Worm (Caenorhabditis elegans) whole organism, early embryonic: ENCODE data around the gene F16F9.4.

Experiments
- B0310.2 ChIP-seq: sonication (generic microtip); optimal IDR thresholded peaks from 2 replicates; lab custom pipeline; 2016; ENCODE audit warnings: mild to moderate bottlenecking, missing genetic modification characterization, missing compliant biosample characterization
- aly-1 ChIP-seq: sonication (generic microtip); optimal IDR thresholded peaks from 2 replicates; lab custom pipeline; 2016; ENCODE audit warnings: missing genetic modification characterization, missing compliant biosample characterization
- ama-1 ChIP-seq: fragments of 150-350 bp; optimal IDR thresholded peaks from 2 replicates; lab custom pipeline; 2014
- flt-1 ChIP-seq: fragments of 200-800 bp; sonication (Bioruptor generic); IDR thresholded peaks from 2 replicates; pipeline ENCODE4 v1.3.6; 2022; ENCODE audit warnings: missing genetic modification characterization, missing compliant biosample characterization
- hmg-4 ChIP-seq: fragments of 200-800 bp; sonication (Bioruptor generic); optimal IDR thresholded peaks from 2 replicates; lab custom pipeline; 2018; ENCODE audit warnings: mild to moderate bottlenecking, missing genetic modification characterization, missing compliant biosample characterization
- hnd-1 ChIP-seq: sonication (generic microtip); optimal IDR thresholded peaks from 2 replicates; lab custom pipeline; 2016; ENCODE audit warnings: missing genetic modification characterization, missing compliant biosample characterization

ce11 chrX:8475759-8476228 is 12.6 kb upstream of the F16F9.4 start, which contains the start of gene nhr-14:
- TF ChIP-seq hnd-1 (tag; lab: Kevin White, UChicago) (no peak), flt-1 (GFP tag; lab: Robert Waterston, UW) (no peak), B0310.2 (tag; lab: Kevin White, UChicago) (no peak), ama-1 (no peak), hmg-4 (GFP tag; lab: Kevin White, UChicago) (no peak), aly-1 (tag; lab: Kevin White, UChicago) (no peak)
